Fruit fly (Drosophila melanogaster): ENCODE data around the gene CG13063.

DNA sequence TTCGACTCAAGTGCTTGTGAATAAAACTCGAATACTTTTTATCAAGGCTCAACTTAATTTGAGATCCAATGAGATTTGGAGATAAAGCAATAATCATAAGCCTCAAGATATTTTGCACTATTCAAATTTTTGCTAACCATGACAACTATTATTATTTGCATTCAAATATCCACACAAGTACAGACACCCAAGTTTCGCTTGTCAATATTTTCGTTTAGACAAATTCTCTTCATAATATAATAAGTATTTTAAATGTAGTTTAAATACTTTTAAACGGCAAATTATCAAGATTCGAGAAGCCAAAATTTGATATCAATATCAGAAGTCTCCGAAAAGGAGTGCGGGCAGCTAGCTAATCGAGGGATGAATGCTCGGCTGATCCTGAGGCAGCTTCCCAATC is 23.1 kb downstream of the CG13063 start, which contains the start of gene CG33061:
- TF ChIP-seq Clk (GFP tag; optimal IDR thresholded peaks at IDR 0.05) (no peak), CG33017 (tag; optimal IDR thresholded peaks at IDR 0.05) (no peak), CG7101 (tag; optimal IDR thresholded peaks at IDR 0.05) (no peak), Crg-1 (GFP tag; optimal IDR thresholded peaks at IDR 0.05) (no peak)
